Fruit fly (Drosophila melanogaster) whole organism, embryonic: ENCODE measurements around the gene CG11997.

ENCODE experiments used
- Atf6 ChIP-seq: fragments of 200-800 bp; sonication (Bioruptor generic); IDR thresholded peaks from 2 replicates; pipeline ENCODE4 v1.3.6; 2022; ENCODE audit warnings: missing biosample characterization, missing genetic modification characterization
- Awh ChIP-seq: fragments of 200-800 bp; sonication (Bioruptor generic); IDR thresholded peaks from 2 replicates; pipeline ENCODE4, ENCODE4 v1.3.6; 2022; ENCODE audit warnings: missing biosample characterization, missing genetic modification characterization
- CG11504 ChIP-seq: fragments of 200-800 bp; sonication (Bioruptor generic); optimal IDR thresholded peaks from 3 replicates; lab custom pipeline; 2019; ENCODE audit warnings: missing biosample characterization, mild to moderate bottlenecking, missing genetic modification characterization, moderate library complexity
- CG11560 ChIP-seq: fragments of 200-800 bp; sonication (Bioruptor generic); IDR thresholded peaks from 3 replicates; pipeline ENCODE4 v1.3.6; 2022; ENCODE audit warnings: missing biosample characterization, missing genetic modification characterization
- CG12236 ChIP-seq: fragments of 200-800 bp; sonication (Bioruptor generic); optimal IDR thresholded peaks from 2 replicates; lab custom pipeline; 2016; ENCODE audit warnings: missing biosample characterization, missing genetic modification characterization
- CG14014 ChIP-seq: fragments of 200-800 bp; sonication (Bioruptor generic); IDR thresholded peaks from 2 replicates; pipeline ENCODE4 v1.3.6; 2022; ENCODE audit warnings: missing biosample characterization, missing genetic modification characterization
- CG15073 ChIP-seq: fragments of 200-800 bp; sonication (Bioruptor generic); optimal IDR thresholded peaks from 2 replicates; lab custom pipeline; 2016; ENCODE audit warnings: missing biosample characterization, missing genetic modification characterization
- CG2889 ChIP-seq: fragments of 200-800 bp; sonication (Bioruptor generic); IDR thresholded peaks from 3 replicates; pipeline ENCODE4 v1.3.6; 2022; ENCODE audit warnings: missing biosample characterization, missing genetic modification characterization
- CG30403 ChIP-seq: fragments of 200-800 bp; sonication (Bioruptor generic); optimal IDR thresholded peaks from 3 replicates; lab custom pipeline; 2016; ENCODE audit warnings: missing biosample characterization, missing genetic modification characterization
- CG30431 ChIP-seq: fragments of 200-800 bp; sonication (Bioruptor generic); optimal IDR thresholded peaks from 2 replicates; lab custom pipeline; 2017; ENCODE audit warnings: missing biosample characterization, missing genetic modification characterization
- CG31441 ChIP-seq: fragments of 200-800 bp; sonication (Bioruptor generic); IDR thresholded peaks from 2 replicates; pipeline ENCODE4 v1.3.6; 2022; ENCODE audit warnings: missing biosample characterization, missing genetic modification characterization
- CG32772 ChIP-seq: fragments of 200-800 bp; sonication (Bioruptor generic); IDR thresholded peaks from 2 replicates; pipeline ENCODE4 v1.3.6; 2022; ENCODE audit warnings: missing biosample characterization, missing genetic modification characterization
- CG43689 ChIP-seq: fragments of 200-800 bp; sonication (Bioruptor generic); IDR thresholded peaks from 2 replicates; pipeline ENCODE4 v1.3.6; 2022; ENCODE audit warnings: missing biosample characterization, missing genetic modification characterization
- CG7357 ChIP-seq: fragments of 200-800 bp; sonication (Bioruptor generic); IDR thresholded peaks from 3 replicates; pipeline ENCODE4 v1.3.6; 2022; ENCODE audit warnings: missing biosample characterization, missing genetic modification characterization
- CG9727 ChIP-seq: fragments of 200-800 bp; sonication (Bioruptor generic); optimal IDR thresholded peaks from 3 replicates; lab custom pipeline; 2017; ENCODE audit warnings: missing biosample characterization, mild to moderate bottlenecking, missing genetic modification characterization
- CG9932 ChIP-seq: fragments of 200-800 bp; sonication (Bioruptor generic); IDR thresholded peaks from 2 replicates; pipeline ENCODE4 v1.3.6; 2022; ENCODE audit warnings: missing biosample characterization, missing genetic modification characterization
- Chrac-16 ChIP-seq: fragments of 200-800 bp; sonication (Bioruptor generic); optimal IDR thresholded peaks from 3 replicates; lab custom pipeline; 2016; ENCODE audit warnings: missing biosample characterization, missing genetic modification characterization
- Drgx ChIP-seq: fragments of 200-800 bp; sonication (Bioruptor generic); IDR thresholded peaks from 2 replicates; pipeline ENCODE4 v1.3.6; 2022; ENCODE audit warnings: missing biosample characterization, missing genetic modification characterization
- Fer3 ChIP-seq: fragments of 200-800 bp; sonication (Bioruptor generic); optimal IDR thresholded peaks from 2 replicates; lab custom pipeline; 2018; ENCODE audit warnings: missing biosample characterization, mild to moderate bottlenecking, missing genetic modification characterization, moderate library complexity
- Hsf ChIP-seq: fragments of 200-800 bp; sonication (Bioruptor generic); optimal IDR thresholded peaks from 3 replicates; lab custom pipeline; 2016; ENCODE audit warnings: missing biosample characterization, missing genetic modification characterization
- Lim3 ChIP-seq: fragments of 200-800 bp; sonication (Bioruptor generic); IDR thresholded peaks from 2 replicates; pipeline ENCODE4 v1.3.6; 2022; ENCODE audit warnings: missing biosample characterization, missing genetic modification characterization
- MESR4 ChIP-seq: fragments of 200-800 bp; sonication (Bioruptor generic); optimal IDR thresholded peaks from 2 replicates; lab custom pipeline; 2018; ENCODE audit warnings: missing biosample characterization, mild to moderate bottlenecking, missing genetic modification characterization, moderate library complexity
- NC2β ChIP-seq: fragments of 200-800 bp; sonication (Bioruptor generic); optimal IDR thresholded peaks from 2 replicates; lab custom pipeline; 2016; ENCODE audit warnings: missing biosample characterization, missing genetic modification characterization
- NFAT ChIP-seq: fragments of 200-800 bp; sonication (Bioruptor generic); IDR thresholded peaks from 2 replicates; pipeline ENCODE4 v1.3.6; 2022; ENCODE audit warnings: missing biosample characterization, missing genetic modification characterization
- Nf-YA ChIP-seq: fragments of 200-800 bp; sonication (Bioruptor generic); IDR thresholded peaks from 2 replicates; pipeline ENCODE4 v1.3.6; 2022; ENCODE audit warnings: missing biosample characterization, missing genetic modification characterization
- Rx ChIP-seq: fragments of 200-800 bp; sonication (Bioruptor generic); IDR thresholded peaks from 2 replicates; pipeline ENCODE4 v1.3.6; 2022; ENCODE audit warnings: missing biosample characterization, missing genetic modification characterization
- Stat92E ChIP-seq, 3 experiments: fragments of >200 bp in 2 of 3; fragments of 200-800 bp in 1 of 3; sonication (Bioruptor generic) in 1 of 3; optimal IDR thresholded peaks; 2 replicates each; lab custom pipeline; 2017 to 2019; ENCODE audit warnings: missing biosample characterization in 3 of 3, missing genetic modification characterization in 3 of 3, mild to moderate bottlenecking in 1 of 3, moderate library complexity in 1 of 3
- ab ChIP-seq: fragments of 200-800 bp; sonication (Bioruptor generic); optimal IDR thresholded peaks from 2 replicates; lab custom pipeline; 2016; ENCODE audit warnings: missing biosample characterization, missing genetic modification characterization
- al ChIP-seq: fragments of 200-800 bp; sonication (Bioruptor generic); IDR thresholded peaks from 2 replicates; pipeline ENCODE4 v1.3.6; 2022; ENCODE audit warnings: missing biosample characterization, missing genetic modification characterization
- aop ChIP-seq: fragments of 200-800 bp; sonication (Bioruptor generic); IDR thresholded peaks from 2 replicates; pipeline ENCODE4 v1.3.6; 2022; ENCODE audit warnings: missing biosample characterization, missing genetic modification characterization
- bigmax ChIP-seq: fragments of 200-800 bp; sonication (Bioruptor generic); optimal IDR thresholded peaks from 2 replicates; lab custom pipeline; 2018; ENCODE audit warnings: missing biosample characterization, mild to moderate bottlenecking, missing genetic modification characterization
- crp ChIP-seq, 2 experiments: fragments of 200-800 bp; sonication (Bioruptor generic); optimal IDR thresholded peaks; 2 replicates in 1 of 2; 3 replicates in 1 of 2; lab custom pipeline; 2017; ENCODE audit warnings: missing biosample characterization in 2 of 2, missing genetic modification characterization in 2 of 2, mild to moderate bottlenecking in 1 of 2, moderate library complexity in 1 of 2
- da ChIP-seq: fragments of 200-800 bp; sonication (Bioruptor generic); optimal IDR thresholded peaks from 2 replicates; lab custom pipeline; 2016; ENCODE audit warnings: missing biosample characterization, missing genetic modification characterization
- disco-r ChIP-seq: fragments of 200-800 bp; sonication (Bioruptor generic); optimal IDR thresholded peaks from 2 replicates; lab custom pipeline; 2016; ENCODE audit warnings: missing biosample characterization, missing genetic modification characterization
- dm ChIP-seq: fragments of 200-800 bp; sonication (Bioruptor generic); optimal IDR thresholded peaks from 3 replicates; lab custom pipeline; 2016; ENCODE audit warnings: missing biosample characterization, missing genetic modification characterization
- en ChIP-seq: fragments of 200-800 bp; sonication (Bioruptor generic); optimal IDR thresholded peaks from 2 replicates; lab custom pipeline; 2016; ENCODE audit warnings: missing biosample characterization, missing genetic modification characterization
- fd102C ChIP-seq: fragments of 200-800 bp; sonication (Bioruptor generic); optimal IDR thresholded peaks from 2 replicates; lab custom pipeline; 2018; ENCODE audit warnings: missing biosample characterization, mild to moderate bottlenecking, missing genetic modification characterization, moderate library complexity
- kay ChIP-seq: fragments of 200-800 bp; sonication (Bioruptor generic); optimal IDR thresholded peaks from 2 replicates; lab custom pipeline; 2016; ENCODE audit warnings: missing biosample characterization, missing genetic modification characterization
- mam ChIP-seq: fragments of 200-800 bp; sonication (Bioruptor generic); optimal IDR thresholded peaks from 3 replicates; lab custom pipeline; 2016; ENCODE audit warnings: missing biosample characterization, missing genetic modification characterization
- org-1 ChIP-seq: fragments of 200-800 bp; sonication (Bioruptor generic); optimal IDR thresholded peaks from 2 replicates; lab custom pipeline; 2017; ENCODE audit warnings: missing biosample characterization, missing genetic modification characterization
- pan ChIP-seq, 4 experiments: fragments of >200 bp in 3 of 4; fragments of 200-800 bp in 1 of 4; sonication (Bioruptor generic) in 1 of 4; optimal IDR thresholded peaks in 3 of 4; IDR thresholded peaks in 1 of 4; 2 replicates each; pipeline versions ENCODE4 v1.3.6 to Lab custom; 2017 to 2022; ENCODE audit warnings: missing biosample characterization in 2 of 4, missing genetic modification characterization in 2 of 4, mixed read lengths in 1 of 4
- pfk ChIP-seq: fragments of 200-800 bp; sonication (Bioruptor generic); optimal IDR thresholded peaks from 2 replicates; lab custom pipeline; 2018; ENCODE audit warnings: missing biosample characterization, mild to moderate bottlenecking, missing genetic modification characterization, moderate library complexity
- prd ChIP-seq, 3 experiments: fragments of >200 bp in 2 of 3; fragments of 200-800 bp in 1 of 3; sonication (Bioruptor generic) in 1 of 3; optimal IDR thresholded peaks in 2 of 3; IDR thresholded peaks in 1 of 3; 2 replicates in 2 of 3; 3 replicates in 1 of 3; pipeline versions ENCODE4 v1.3.6 to Lab custom; 2017 to 2022; ENCODE audit warnings: missing biosample characterization in 1 of 3, missing genetic modification characterization in 1 of 3
- pros ChIP-seq: fragments of 200-800 bp; sonication (Bioruptor generic); optimal IDR thresholded peaks from 3 replicates; lab custom pipeline; 2019; ENCODE audit warnings: missing biosample characterization, mild to moderate bottlenecking, missing genetic modification characterization, moderate library complexity
- salm ChIP-seq: fragments of 200-800 bp; sonication (Bioruptor generic); optimal IDR thresholded peaks from 2 replicates; lab custom pipeline; 2018; ENCODE audit warnings: missing biosample characterization, mild to moderate bottlenecking, missing genetic modification characterization
- tgo ChIP-seq: fragments of 200-800 bp; sonication (Bioruptor generic); IDR thresholded peaks from 3 replicates; pipeline ENCODE4 v1.3.6; 2022; ENCODE audit warnings: missing biosample characterization, missing genetic modification characterization
- vvl ChIP-seq: fragments of 200-800 bp; sonication (Bioruptor generic); IDR thresholded peaks from 2 replicates; pipeline ENCODE4 v1.3.6; 2022; ENCODE audit warnings: missing biosample characterization, missing genetic modification characterization
- wor ChIP-seq: fragments of 200-800 bp; sonication (Bioruptor generic); IDR thresholded peaks from 2 replicates; pipeline ENCODE4 v1.3.6; 2022; ENCODE audit warnings: missing biosample characterization, missing genetic modification characterization

The CG11997 gene

DNA sequence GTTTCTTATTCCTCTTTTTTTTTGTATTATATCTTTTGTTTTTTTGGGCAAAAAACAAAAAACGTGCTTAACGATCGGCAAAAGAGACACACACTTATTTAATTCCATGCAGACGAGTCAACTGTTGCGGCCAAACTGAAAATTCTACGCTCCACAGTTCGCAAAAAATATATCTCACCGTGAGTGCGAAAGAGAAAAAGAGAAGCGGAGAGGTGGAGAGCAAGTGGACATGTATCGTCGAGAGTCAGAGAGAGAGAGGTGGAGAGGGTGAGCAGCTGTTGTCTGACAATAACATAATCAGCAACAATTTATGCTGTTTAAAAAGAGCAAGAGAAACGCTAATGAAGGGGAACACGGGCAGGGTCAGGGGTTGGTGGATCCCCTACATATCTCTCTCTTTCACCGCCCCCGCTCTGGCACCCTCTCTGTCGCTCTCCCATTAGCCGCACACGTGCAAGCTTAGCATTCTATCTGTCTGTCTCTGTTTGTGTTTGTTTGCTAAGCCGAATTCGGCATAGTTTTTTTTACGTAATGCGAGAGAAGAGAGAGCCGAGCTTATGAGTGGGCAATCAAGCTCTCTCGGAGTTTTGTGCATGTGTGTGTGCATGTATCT, 49.5 kb downstream of the CG11997 start (continued):
- TF ChIP-seq tgo (GFP tag; lab: Robert Waterston, UW) (no peak), Lim3 (GFP tag; lab: Robert Waterston, UW) (no peak), CG30403 (GFP tag; lab: Kevin White, UChicago) (no peak), pfk (peak; percentile 74), CG30431 (no peak), fd102C (GFP tag; lab: Kevin White, UChicago) (no peak), da (GFP tag; lab: Kevin White, UChicago) (peak; percentile 67), mam (no peak), Nf-YA (no peak)

DNA sequence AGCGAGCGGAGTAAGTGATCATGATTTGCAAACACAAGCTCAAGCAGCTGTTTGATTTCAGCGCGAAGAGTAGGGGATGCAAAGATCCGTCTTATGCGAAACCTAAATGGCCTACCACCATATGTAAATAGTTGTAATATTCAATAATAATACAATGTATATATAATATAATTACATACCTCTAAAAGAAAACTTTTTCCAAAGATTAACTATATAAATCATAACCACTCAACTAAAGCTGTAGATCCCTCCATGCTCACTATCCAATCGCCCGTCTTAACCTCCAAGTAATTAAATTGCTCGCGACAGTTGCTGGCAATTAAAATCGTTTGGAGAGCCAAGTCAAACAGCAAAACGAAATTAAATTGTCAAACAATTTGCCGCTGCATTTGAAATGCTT, 50.0 kb downstream of the CG11997 start:
- peak; percentile 72 for TF ChIP-seq Fer3 (tag; lab: Kevin White, UChicago)
- peak; percentile 83 for TF ChIP-seq Atf6
- peak; percentile 47 for TF ChIP-seq kay (GFP tag; lab: Kevin White, UChicago)
- no peak for TF ChIP-seq aop
- TF ChIP-seq CG11504 (tag; lab: Kevin White, UChicago), result peak; percentile 85
- TF ChIP-seq CG43689 (GFP tag; lab: Robert Waterston, UW), result peak; percentile 30; the same call in 1 of the 2 replicates
- TF ChIP-seq org-1 (GFP tag; lab: Kevin White, UChicago), result peak; percentile 49
- TF ChIP-seq en (GFP tag; lab: Kevin White, UChicago), result no peak
- peak; percentile 95 for TF ChIP-seq Drgx (GFP tag; lab: Robert Waterston, UW)
- peak; percentile 74 for TF ChIP-seq CG14014
- peak; percentile 83 for TF ChIP-seq CG31441 (GFP tag; lab: Robert Waterston, UW)
- TF ChIP-seq NFAT (GFP tag; lab: Robert Waterston, UW), result peak; percentile 57; the same call in 1 of the 2 replicates
- peak; percentile 65; the same call in 1 of the 2 replicates for TF ChIP-seq vvl (GFP tag; lab: Robert Waterston, UW)
- peak; percentile 54 for TF ChIP-seq Rx (GFP tag; lab: Robert Waterston, UW)
- TF ChIP-seq pros (GFP tag; lab: Kevin White, UChicago), result no peak
- no peak for TF ChIP-seq disco-r (GFP tag; lab: Kevin White, UChicago)
- TF ChIP-seq CG9932, result peak; percentile 81
- peak; percentile 88 for TF ChIP-seq al (GFP tag; lab: Robert Waterston, UW)
- no peak for TF ChIP-seq CG15073
- TF ChIP-seq CG32772, result peak; percentile 26; the same call in 1 of the 2 replicates
- peak; percentile 79 for TF ChIP-seq CG9727 (GFP tag; lab: Kevin White, UChicago)
- TF ChIP-seq CG11560 (tag; lab: Robert Waterston, UW), result 0 out of 3 replicates have a peak, but pooled peaks have one; percentile 52
- TF ChIP-seq salm (tag; lab: Kevin White, UChicago), result peak; percentile 39
- TF ChIP-seq NC2β (GFP tag; lab: Kevin White, UChicago), result no peak
- peak; percentile 70 for TF ChIP-seq Chrac-16
- TF ChIP-seq CG7357, result peak; percentile 71
- peak; percentile 49; the same call in 1 of the 2 replicates for TF ChIP-seq Nf-YA
- TF ChIP-seq crp (GFP tag; optimal IDR thresholded peaks at IDR 0.05; lab: Kevin White, UChicago), result peak in 1 of 2 experiments; percentile 23
- peak; percentile 27 for TF ChIP-seq Hsf (GFP tag; lab: Kevin White, UChicago)
- TF ChIP-seq CG12236 (GFP tag; lab: Kevin White, UChicago), result no peak
- TF ChIP-seq ab (GFP tag; lab: Kevin White, UChicago), result no peak
- TF ChIP-seq CG2889 (GFP tag; lab: Robert Waterston, UW), result peak; percentile 58; the same call in 2 of the 3 replicates
- TF ChIP-seq Stat92E (GFP tag; optimal IDR thresholded peaks at IDR 0.05; lab: Kevin White, UChicago), result no peak
- TF ChIP-seq pan (optimal IDR thresholded peaks at IDR 0.05; lab: Kevin White, UChicago), result no peak
- TF ChIP-seq pan (GFP tag; optimal IDR thresholded peaks at IDR 0.05 in 1 of 2, IDR thresholded peaks at IDR 0.05 in 1 of 2), result peak in 1 of 2 experiments; percentile 90
- no peak for TF ChIP-seq bigmax (GFP tag; lab: Kevin White, UChicago)
- no peak for TF ChIP-seq prd (optimal IDR thresholded peaks at IDR 0.05; lab: Kevin White, UChicago)
- TF ChIP-seq prd (GFP tag; IDR thresholded peaks at IDR 0.05; lab: Robert Waterston, UW), result peak; percentile 76
- peak; percentile 26; the same call in 1 of the 2 replicates for TF ChIP-seq wor (GFP tag; lab: Robert Waterston, UW)
- TF ChIP-seq Awh, result peak; percentile 38; the same call in 1 of the 2 replicates
- no peak for TF ChIP-seq MESR4
- TF ChIP-seq dm (GFP tag; lab: Kevin White, UChicago), result no peak
